Worm (Caenorhabditis elegans): Measurements from ENCODE around the gene idpp-11.

ce11 chrX:7817555-7817954 is 24.8 kb upstream of the idpp-11 start:
- TF ChIP-seq T22C8.4 (GFP tag; IDR thresholded peaks at IDR 0.05): no peak
- TF ChIP-seq cog-1 (tag; optimal IDR thresholded peaks at IDR 0.05): no peak
- no peak for TF ChIP-seq flt-1 (GFP tag; IDR thresholded peaks at IDR 0.05)
- no peak for TF ChIP-seq ztf-23 (GFP tag; IDR thresholded peaks at IDR 0.05)
- no peak for TF ChIP-seq ref-1 (GFP tag; conservative IDR thresholded peaks at IDR 0.05)
- no peak for TF ChIP-seq tab-1 (GFP tag; IDR thresholded peaks at IDR 0.05)
- no peak for TF ChIP-seq klf-2 (GFP tag; conservative IDR thresholded peaks at IDR 0.05)
- TF ChIP-seq ztf-29 (GFP tag; IDR thresholded peaks at IDR 0.05): no peak
- TF ChIP-seq med-1 (GFP tag; optimal IDR thresholded peaks at IDR 0.05; ENCODE audit: insufficient read depth): no peak

All from whole organism, midembryonic.